Worm (Caenorhabditis elegans): ENCODE measurements around the gene mel-11.

Gene mel-11

DNA sequence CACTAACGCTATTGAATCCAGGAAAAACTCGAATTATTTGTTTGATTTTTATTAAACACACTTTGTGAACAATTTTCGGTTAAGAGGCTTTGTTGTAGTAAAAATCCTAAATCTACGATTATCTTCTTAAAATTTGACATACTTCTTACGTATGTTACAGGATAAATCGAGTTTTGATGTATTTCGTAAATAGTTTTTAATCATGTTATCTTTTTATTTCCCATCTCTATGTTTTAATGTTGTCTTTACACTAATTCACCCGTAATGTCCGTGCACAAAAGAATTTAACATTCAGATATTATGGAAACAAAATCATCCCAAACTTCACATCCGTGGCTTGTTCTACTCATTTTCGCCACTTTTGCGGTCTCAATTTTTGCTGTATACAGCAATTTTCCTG, 34.7 kb upstream of the mel-11 start, which contains the start of gene egli-1:
Gene egli-1 (plus strand): TSS at position 301 of the 400 bp plus-strand sequence.
- TF ChIP-seq lin-11 (tag; optimal IDR thresholded peaks at IDR 0.05): no peak

DNA sequence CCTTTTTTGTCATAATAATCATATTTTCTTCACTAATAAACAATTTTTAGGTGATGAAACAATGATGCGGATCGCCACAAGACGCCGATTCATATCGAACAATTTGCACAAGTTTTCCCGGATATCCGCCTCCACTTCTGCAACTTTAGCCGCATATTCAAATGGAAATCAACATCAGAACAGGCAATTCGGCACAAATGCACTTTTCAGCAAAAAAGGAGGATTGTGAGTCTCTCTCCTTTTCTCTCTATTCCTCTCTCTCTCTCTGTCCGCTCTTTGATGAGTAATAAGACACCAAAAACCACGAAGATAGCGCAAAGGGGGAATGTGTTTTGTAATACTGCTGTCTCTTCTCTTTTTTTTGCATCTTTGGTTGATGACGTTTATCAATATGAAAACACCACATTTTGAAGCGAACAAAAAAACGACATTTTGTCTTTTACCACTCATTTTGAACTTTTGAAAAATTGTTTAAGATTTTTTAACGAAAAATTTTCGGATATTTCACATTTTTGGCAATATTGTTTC, 33.4 kb upstream of the mel-11 start, which contains the start of gene eat-3:
Gene eat-3 (plus strand): TSS at position 51 of the 528 bp plus-strand sequence.
- TF ChIP-seq unc-39 (tag; optimal IDR thresholded peaks at IDR 0.05) (no peak), nhr-6 (tag; optimal IDR thresholded peaks at IDR 0.05) (no peak), mab-5 (tag; optimal IDR thresholded peaks at IDR 0.05) (no peak), ztf-4 (tag; optimal IDR thresholded peaks at IDR 0.05) (no peak), lin-39 (tag; optimal IDR thresholded peaks at IDR 0.05) (no peak), blmp-1 (tag; optimal IDR thresholded peaks at IDR 0.05; ENCODE audit: insufficient read depth) (no peak), nhr-11 (tag; optimal IDR thresholded peaks at IDR 0.05) (no peak), lin-13 (GFP tag; optimal IDR thresholded peaks at IDR 0.05) (no peak), aly-2 (tag; optimal IDR thresholded peaks at IDR 0.05) (no peak), egl-27 (tag; optimal IDR thresholded peaks at IDR 0.05) (no peak), sma-9 (GFP tag; optimal IDR thresholded peaks at IDR 0.05) (peak; percentile 72), sma-9 (tag; optimal IDR thresholded peaks at IDR 0.05) (no peak), nhr-237 (tag; optimal IDR thresholded peaks at IDR 0.05) (no peak), F13H6.1 (tag; optimal IDR thresholded peaks at IDR 0.05) (no peak), sem-4 (tag; optimal IDR thresholded peaks at IDR 0.05) (peak; percentile 10), zag-1 (tag; optimal IDR thresholded peaks at IDR 0.05) (peak; percentile 51), crh-2 (tag; optimal IDR thresholded peaks at IDR 0.05) (peak; percentile 12), sma-3 (GFP tag; optimal IDR thresholded peaks at IDR 0.05) (no peak), nhr-129 (tag; optimal IDR thresholded peaks at IDR 0.05) (peak; percentile 29), nhr-10 (tag; optimal IDR thresholded peaks at IDR 0.05) (no peak), fos-1 (tag; optimal IDR thresholded peaks at IDR 0.05) (peak; percentile 84), C34F6.9 (tag; optimal IDR thresholded peaks at IDR 0.05) (peak; percentile 46), peb-1 (tag; optimal IDR thresholded peaks at IDR 0.05) (no peak), ceh-82 (tag; optimal IDR thresholded peaks at IDR 0.05) (no peak), unc-62 (GFP tag; optimal IDR thresholded peaks at IDR 0.05) (no peak), nhr-23 (tag; optimal IDR thresholded peaks at IDR 0.05) (no peak), alr-1 (tag; optimal IDR thresholded peaks at IDR 0.05) (no peak), lsy-2 (tag; optimal IDR thresholded peaks at IDR 0.05) (peak in 1 of 2 experiments; percentile 45), elt-1 (tag; optimal IDR thresholded peaks at IDR 0.05) (no peak), snpc-4 (tag; optimal IDR thresholded peaks at IDR 0.05) (no peak), ztf-11 (tag; optimal IDR thresholded peaks at IDR 0.05) (no peak), nhr-21 (tag; optimal IDR thresholded peaks at IDR 0.05) (no peak), unc-55 (GFP tag; optimal IDR thresholded peaks at IDR 0.05) (peak; percentile 86), ZK546.5 (tag; optimal IDR thresholded peaks at IDR 0.05) (no peak), mdl-1 (tag; optimal IDR thresholded peaks at IDR 0.05) (peak in 1 of 2 experiments; percentile 19), ztf-1 (GFP tag; conservative IDR thresholded peaks at IDR 0.05) (no peak), mbf-1 (tag; optimal IDR thresholded peaks at IDR 0.05) (no peak), ceh-16 (tag; optimal IDR thresholded peaks at IDR 0.05) (no peak), nhr-77 (tag; optimal IDR thresholded peaks at IDR 0.05) (no peak), Y55F3AM.14 (GFP tag; optimal IDR thresholded peaks at IDR 0.05) (no peak), gmeb-1 (tag; optimal IDR thresholded peaks at IDR 0.05) (no peak), skn-1 (tag; optimal IDR thresholded peaks at IDR 0.05) (no peak), nhr-25 (tag; optimal IDR thresholded peaks at IDR 0.05) (no peak), dmd-4 (tag; optimal IDR thresholded peaks at IDR 0.05) (no peak)
